Worm (Caenorhabditis elegans) whole organism, young adult: ENCODE data around the gene ilc-17.1.

Source experiments
- B0336.3 ChIP-seq: fragments of 200-800 bp; sonication (Bioruptor generic); IDR thresholded peaks from 2 replicates; pipeline ENCODE4 v1.3.6; 2022; ENCODE audit warnings: missing genetic modification characterization, missing compliant biosample characterization
- F37B4.10 ChIP-seq: fragments of 200-800 bp; sonication (Bioruptor generic); IDR thresholded peaks from 2 replicates; pipeline ENCODE4 v1.3.6; 2022; ENCODE audit warnings: missing genetic modification characterization, missing compliant biosample characterization
- F39B2.1 ChIP-seq: fragments of 200-800 bp; sonication (Bioruptor generic); IDR thresholded peaks from 2 replicates; pipeline ENCODE4 v1.3.6; 2022; ENCODE audit warnings: missing genetic modification reagents, missing genetic modification characterization, missing compliant biosample characterization
- F49E8.2 ChIP-seq: sonication (generic microtip); optimal IDR thresholded peaks from 3 replicates; lab custom pipeline; 2017; ENCODE audit warnings: missing genetic modification characterization, mild to moderate bottlenecking, missing compliant biosample characterization, antibody characterized with exemption, moderate library complexity; ENCODE audit not compliant: insufficient read depth
- F52B5.7 ChIP-seq: sonication (generic microtip); optimal IDR thresholded peaks from 2 replicates; lab custom pipeline; 2016; ENCODE audit warnings: mild to moderate bottlenecking, missing genetic modification characterization, missing compliant biosample characterization
- ZK185.1 ChIP-seq: sonication (generic microtip); optimal IDR thresholded peaks from 2 replicates; lab custom pipeline; 2016; ENCODE audit warnings: mild to moderate bottlenecking, missing genetic modification characterization, missing compliant biosample characterization; ENCODE audit not compliant: poor library complexity, severe bottlenecking
- atf-7 ChIP-seq: sonication (generic microtip); optimal IDR thresholded peaks from 2 replicates; lab custom pipeline; 2017; ENCODE audit warnings: mild to moderate bottlenecking, missing genetic modification characterization, missing compliant biosample characterization
- bed-1 ChIP-seq: fragments of 200-800 bp; sonication (Bioruptor generic); IDR thresholded peaks from 2 replicates; pipeline ENCODE4 v1.3.6; 2022; ENCODE audit warnings: missing genetic modification reagents, missing genetic modification characterization, missing compliant biosample characterization
- cebp-1 ChIP-seq, 2 experiments: fragments of 200-800 bp in 1 of 2; sonication (Bioruptor generic) in 1 of 2; sonication (generic microtip) in 1 of 2; IDR thresholded peaks in 1 of 2; optimal IDR thresholded peaks in 1 of 2; 2 replicates each; pipeline versions ENCODE4 v1.3.6 to Lab custom; 2017 to 2022; ENCODE audit warnings: missing compliant biosample characterization in 2 of 2, missing genetic modification characterization in 2 of 2, mild to moderate bottlenecking in 1 of 2, missing genetic modification reagents in 1 of 2, moderate library complexity in 1 of 2
- ceh-100 ChIP-seq: fragments of 200-800 bp; sonication (Bioruptor generic); IDR thresholded peaks from 2 replicates; pipeline ENCODE4 v1.3.6; 2022; ENCODE audit warnings: missing genetic modification reagents, missing genetic modification characterization, missing compliant biosample characterization
- ceh-79 ChIP-seq: sonication (generic microtip); optimal IDR thresholded peaks from 2 replicates; lab custom pipeline; 2017; ENCODE audit warnings: mild to moderate bottlenecking, missing genetic modification characterization, missing compliant biosample characterization
- efl-1 ChIP-seq: fragments of 150-350 bp; optimal IDR thresholded peaks from 2 replicates; lab custom pipeline; 2014; ENCODE audit warnings: missing biosample characterization, missing genetic modification reagents, missing genetic modification characterization
- egl-44 ChIP-seq: fragments of 200-800 bp; sonication (Bioruptor generic); IDR thresholded peaks from 2 replicates; pipeline ENCODE4 v1.3.6; 2022; ENCODE audit warnings: missing genetic modification reagents, missing genetic modification characterization, missing compliant biosample characterization
- egrh-3 ChIP-seq: fragments of 200-800 bp; sonication (Bioruptor generic); IDR thresholded peaks from 2 replicates; pipeline ENCODE4 v1.3.6; 2022; ENCODE audit warnings: missing genetic modification reagents, missing genetic modification characterization, missing compliant biosample characterization
- hmg-1.2 ChIP-seq: fragments of 200-800 bp; sonication (Bioruptor generic); IDR thresholded peaks from 2 replicates; pipeline ENCODE4 v1.3.6; 2022; ENCODE audit warnings: missing genetic modification reagents, missing genetic modification characterization, missing compliant biosample characterization
- madf-3 ChIP-seq: fragments of 200-800 bp; sonication (Bioruptor generic); IDR thresholded peaks from 2 replicates; pipeline ENCODE4 v1.3.6; 2022; ENCODE audit warnings: missing genetic modification reagents, missing genetic modification characterization, missing compliant biosample characterization
- madf-6 ChIP-seq: fragments of 200-800 bp; sonication (Bioruptor generic); IDR thresholded peaks from 2 replicates; pipeline ENCODE4 v1.3.6; 2022; ENCODE audit warnings: missing genetic modification reagents, missing genetic modification characterization, missing compliant biosample characterization
- madf-8 ChIP-seq: fragments of 200-800 bp; sonication (Bioruptor generic); conservative IDR thresholded peaks from 2 replicates; pipeline ENCODE4 v1.3.6; 2022; ENCODE audit warnings: missing genetic modification reagents, missing genetic modification characterization, missing compliant biosample characterization
- nfya-1 ChIP-seq: sonication (generic microtip); optimal IDR thresholded peaks from 2 replicates; lab custom pipeline; 2017; ENCODE audit warnings: antibody characterized with exemption, missing compliant biosample characterization, missing genetic modification characterization, borderline replicate concordance; ENCODE audit not compliant: insufficient read depth
- nhr-179 ChIP-seq: sonication (generic microtip); optimal IDR thresholded peaks from 2 replicates; lab custom pipeline; 2016; ENCODE audit warnings: mild to moderate bottlenecking, missing genetic modification characterization, missing compliant biosample characterization
- nhr-80 ChIP-seq: sonication (generic microtip); optimal IDR thresholded peaks from 2 replicates; lab custom pipeline; 2016; ENCODE audit warnings: missing genetic modification characterization, missing compliant biosample characterization
- rec-8 ChIP-seq, 2 experiments: sonication (generic microtip); optimal IDR thresholded peaks; 2 replicates each; lab custom pipeline; 2016; ENCODE audit warnings: mild to moderate bottlenecking in 2 of 2, missing genetic modification characterization in 2 of 2, missing genetic modification reagents in 2 of 2, missing genotype in 2 of 2, missing biosample characterization in 1 of 2, missing compliant biosample characterization in 1 of 2, moderate library complexity in 1 of 2
- rpc-1 ChIP-seq, 2 experiments: fragments of 150-350 bp in 1 of 2; sonication (generic microtip) in 1 of 2; optimal IDR thresholded peaks; 2 replicates each; lab custom pipeline; 2014 to 2018; ENCODE audit warnings: missing biosample characterization in 1 of 2, missing genetic modification characterization in 1 of 2, missing genetic modification reagents in 1 of 2, missing genotype in 1 of 2
- sdz-38 ChIP-seq: sonication (generic microtip); optimal IDR thresholded peaks from 2 replicates; lab custom pipeline; 2016; ENCODE audit warnings: missing genotype, missing genetic modification characterization, missing compliant biosample characterization
- snpc-1.3 ChIP-seq: sonication (generic microtip); optimal IDR thresholded peaks from 2 replicates; lab custom pipeline; 2017; ENCODE audit warnings: missing genetic modification characterization, mild to moderate bottlenecking, missing compliant biosample characterization, antibody characterized with exemption, moderate library complexity, missing genotype, missing genetic modification reagents; ENCODE audit not compliant: insufficient read depth
- snpc-4 ChIP-seq, 5 experiments: fragments of 150-350 bp in 1 of 5; sonication (generic microtip) in 4 of 5; optimal IDR thresholded peaks; 2 replicates each; lab custom pipeline; 2014 to 2018; ENCODE audit warnings: missing genetic modification characterization in 5 of 5, missing biosample characterization in 3 of 5, antibody characterized with exemption in 2 of 5, mild to moderate bottlenecking in 2 of 5, missing compliant biosample characterization in 2 of 5, missing genotype in 2 of 5, moderate library complexity in 2 of 5, missing genetic modification reagents in 1 of 5
- tbp1 ChIP-seq: fragments of 200-800 bp; sonication (Bioruptor generic); optimal IDR thresholded peaks from 2 replicates; lab custom pipeline; 2018; ENCODE audit warnings: mild to moderate bottlenecking, missing genetic modification characterization, missing compliant biosample characterization
- unc-62 ChIP-seq: fragments of 150-350 bp; optimal IDR thresholded peaks from 2 replicates; lab custom pipeline; 2014; ENCODE audit warnings: missing biosample characterization, missing genetic modification reagents, missing genetic modification characterization
- zfh-2 ChIP-seq: fragments of 200-800 bp; sonication (Bioruptor generic); conservative IDR thresholded peaks from 2 replicates; pipeline ENCODE4 v1.3.6; 2022; ENCODE audit warnings: missing genetic modification reagents, missing genetic modification characterization, missing compliant biosample characterization
- ztf-18 ChIP-seq: sonication (generic microtip); optimal IDR thresholded peaks from 2 replicates; lab custom pipeline; 2016; ENCODE audit warnings: missing genotype, mild to moderate bottlenecking, missing genetic modification characterization, missing compliant biosample characterization
- ztf-28 ChIP-seq: fragments of 200-800 bp; sonication (Bioruptor generic); IDR thresholded peaks from 2 replicates; pipeline ENCODE4 v1.3.6; 2022; ENCODE audit warnings: missing genetic modification reagents, missing genetic modification characterization, missing compliant biosample characterization
- ztf-3 ChIP-seq: fragments of 200-800 bp; sonication (Bioruptor generic); optimal IDR thresholded peaks from 2 replicates; lab custom pipeline; 2018; ENCODE audit warnings: mild to moderate bottlenecking, missing genetic modification characterization, missing compliant biosample characterization

Gene ilc-17.1

ce11 chrX:12769697-12770096 is at the start of gene ilc-17.1:
TSS of gene ilc-17.1 (minus strand) at chrX:12769797.
- TF ChIP-seq ceh-100 (GFP tag; lab: Robert Waterston, UW) (no peak), hmg-1.2 (GFP tag; lab: Robert Waterston, UW) (no peak), ztf-28 (no peak), madf-8 (GFP tag; lab: Robert Waterston, UW) (no peak)

ce11 chrX:12818768-12819167 is 49.2 kb upstream of the ilc-17.1 start:
- TF ChIP-seq cebp-1 (GFP tag; IDR thresholded peaks at IDR 0.05; lab: Robert Waterston, UW) (peak; percentile 90), cebp-1 (tag; optimal IDR thresholded peaks at IDR 0.05; lab: Kevin White, UChicago) (peak; percentile 91), unc-62 (GFP tag; lab: Kevin White, UChicago) (peak; percentile 7), nhr-80 (tag; lab: Kevin White, UChicago) (peak; percentile 21), ztf-18 (tag; lab: Kevin White, UChicago) (no peak)

ce11 chrX:12815367-12815766 is 45.8 kb upstream of the ilc-17.1 start:
- no peak for TF ChIP-seq madf-3 (GFP tag; lab: Robert Waterston, UW)
- no peak for TF ChIP-seq snpc-4 (GFP tag; optimal IDR thresholded peaks at IDR 0.05; lab: Kevin White, UChicago)
- no peak for TF ChIP-seq snpc-4 (tag; optimal IDR thresholded peaks at IDR 0.05; lab: Kevin White, UChicago)
- no peak for TF ChIP-seq egl-44
- TF ChIP-seq efl-1 (GFP tag; lab: Kevin White, UChicago), result no peak
- no peak for TF ChIP-seq F49E8.2 (tag; lab: Kevin White, UChicago)
- no peak for TF ChIP-seq zfh-2 (GFP tag; lab: Robert Waterston, UW)
- no peak for TF ChIP-seq unc-62 (GFP tag; lab: Kevin White, UChicago)
- no peak for TF ChIP-seq rec-8 (tag; optimal IDR thresholded peaks at IDR 0.05; lab: Kevin White, UChicago)
- no peak for TF ChIP-seq rpc-1 (optimal IDR thresholded peaks at IDR 0.05; lab: Kevin White, UChicago)
- no peak for TF ChIP-seq rpc-1 (tag; optimal IDR thresholded peaks at IDR 0.05; lab: Kevin White, UChicago)
- TF ChIP-seq atf-7 (tag; lab: Kevin White, UChicago), result no peak
- TF ChIP-seq nfya-1 (tag; lab: Kevin White, UChicago), result no peak
- TF ChIP-seq nhr-179, result no peak
- no peak for TF ChIP-seq ztf-28
- TF ChIP-seq madf-6 (GFP tag; lab: Robert Waterston, UW), result no peak
- no peak for TF ChIP-seq snpc-1.3

ce11 chrX:12813539-12813938 is 43.9 kb upstream of the ilc-17.1 start, which contains the start of gene gei-3:
TSS of gene gei-3 (minus strand) at chrX:12813639.
- TF ChIP-seq atf-7 (tag; lab: Kevin White, UChicago) (no peak), F39B2.1 (GFP tag; lab: Robert Waterston, UW) (no peak), sdz-38 (tag; lab: Kevin White, UChicago) (no peak), bed-1 (GFP tag; lab: Robert Waterston, UW) (no peak), cebp-1 (GFP tag; IDR thresholded peaks at IDR 0.05; lab: Robert Waterston, UW) (no peak), cebp-1 (tag; optimal IDR thresholded peaks at IDR 0.05; lab: Kevin White, UChicago) (no peak), ceh-79 (tag; lab: Kevin White, UChicago) (no peak), F52B5.7 (no peak), ztf-3 (GFP tag; lab: Kevin White, UChicago) (no peak), B0336.3 (GFP tag; lab: Robert Waterston, UW) (no peak), egrh-3 (no peak), madf-8 (GFP tag; lab: Robert Waterston, UW) (no peak), efl-1 (GFP tag; lab: Kevin White, UChicago) (no peak), ZK185.1 (tag; lab: Kevin White, UChicago) (no peak), F37B4.10 (GFP tag; lab: Robert Waterston, UW) (no peak), tbp1 (GFP tag; lab: Kevin White, UChicago) (no peak)
